In the genomic region with DNA sequence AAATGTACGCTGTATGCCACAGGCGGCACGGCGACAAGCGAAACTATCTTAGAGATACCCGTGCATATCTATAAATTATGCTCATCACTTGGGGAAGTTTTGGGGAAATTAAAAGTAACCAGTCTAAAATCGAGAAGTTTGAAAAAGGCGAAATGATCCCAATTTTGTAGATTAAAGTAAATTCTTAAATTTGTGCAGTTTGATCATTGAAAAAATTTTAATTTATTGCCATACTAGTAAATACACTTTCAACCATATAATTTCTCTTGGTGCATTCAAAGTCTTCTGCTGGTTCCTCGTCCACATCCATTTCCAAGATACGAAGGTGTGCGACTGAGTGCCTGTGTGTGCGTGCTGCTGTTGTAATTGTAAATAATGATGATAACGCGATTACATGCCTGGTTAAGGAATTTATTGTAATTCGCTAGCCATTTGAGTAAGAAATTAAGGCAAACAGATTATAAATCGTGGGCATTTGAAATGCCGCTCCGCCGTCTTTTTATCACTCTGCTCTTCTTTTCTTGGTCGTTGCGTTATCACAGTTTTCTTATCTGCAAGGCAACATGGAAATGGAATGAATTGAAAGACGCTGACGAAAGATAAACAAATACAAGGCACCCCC, we compare ENCODE assay signal across 2 fruit fly cellular contexts.
TF ChIP-seq lines count a peak whose summit lies in the region.

No protein-coding gene starts in this region.

TF ChIP-seq in whole organism, embryonic, 481 proteins besides CTCF, POLR2A, EP300 and RAD21 (continued from another document and continues in another):
- TF ChIP-seq Atf-2 (GFP tag; optimal IDR thresholded peaks at IDR 0.05; lab: Kevin White, UChicago) (peak; percentile 81), CG11456 (GFP tag; IDR thresholded peaks at IDR 0.05; lab: Robert Waterston, UW) (peak; percentile 67), gt (GFP tag; IDR thresholded peaks at IDR 0.05; lab: Robert Waterston, UW) (peak; percentile 51; the same call in 1 of the 2 replicates), Optix (GFP tag; IDR thresholded peaks at IDR 0.05; lab: Robert Waterston, UW) (0 out of 3 replicates have a peak, but pooled peaks have one; percentile 48), Hr39 (optimal IDR thresholded peaks at IDR 0.05; lab: Kevin White, UChicago) (no peak), zen2 (GFP tag; IDR thresholded peaks at IDR 0.05; lab: Robert Waterston, UW; ENCODE audit: partially characterized antibody) (no peak), NC2β (GFP tag; optimal IDR thresholded peaks at IDR 0.05; lab: Kevin White, UChicago) (peak; percentile 87), CG2202 (tag; optimal IDR thresholded peaks at IDR 0.05; lab: Kevin White, UChicago) (peak; percentile 77), E2f2 (GFP tag; IDR thresholded peaks at IDR 0.05; lab: Robert Waterston, UW) (peak; percentile 72), lab (GFP tag; optimal IDR thresholded peaks at IDR 0.05; lab: Kevin White, UChicago) (peak; percentile 87), CG15073 (GFP tag; optimal IDR thresholded peaks at IDR 0.05; lab: Kevin White, UChicago) (no peak), abd-A (tag; optimal IDR thresholded peaks at IDR 0.05; lab: Kevin White, UChicago) (no peak), Sin3A (optimal IDR thresholded peaks at IDR 0.05; lab: Kevin White, UChicago) (no peak), unpg (GFP tag; optimal IDR thresholded peaks at IDR 0.05; lab: Kevin White, UChicago) (peak; percentile 93), dati (GFP tag; IDR thresholded peaks at IDR 0.05; lab: Robert Waterston, UW) (no peak), tio (GFP tag; optimal IDR thresholded peaks at IDR 0.05; lab: Kevin White, UChicago) (peak; percentile 78), CG14965 (GFP tag; optimal IDR thresholded peaks at IDR 0.05; lab: Kevin White, UChicago; ENCODE audit: borderline replicate concordance) (peak; percentile 45), mld (GFP tag; IDR thresholded peaks at IDR 0.05; lab: Robert Waterston, UW; ENCODE audit: partially characterized antibody) (no peak), tna (GFP tag; IDR thresholded peaks at IDR 0.05; lab: Robert Waterston, UW; ENCODE audit: partially characterized antibody) (no peak), H2.0 (GFP tag; IDR thresholded peaks at IDR 0.05; lab: Robert Waterston, UW) (peak; percentile 85), Camta (GFP tag; optimal IDR thresholded peaks at IDR 0.05; lab: Kevin White, UChicago) (peak; percentile 91), bowl (GFP tag; IDR thresholded peaks at IDR 0.05; lab: Robert Waterston, UW) (peak; percentile 77), CG6765 (GFP tag; optimal IDR thresholded peaks at IDR 0.05; lab: Kevin White, UChicago) (no peak), jing (GFP tag; optimal IDR thresholded peaks at IDR 0.05; lab: Kevin White, UChicago) (peak; percentile 79), sens-2 (GFP tag; IDR thresholded peaks at IDR 0.05; lab: Robert Waterston, UW) (peak; percentile 81), CG16813 (GFP tag; IDR thresholded peaks at IDR 0.05; lab: Robert Waterston, UW; ENCODE audit: partially characterized antibody) (no peak), ac (GFP tag; optimal IDR thresholded peaks at IDR 0.05; lab: Kevin White, UChicago) (peak; percentile 22), CG10267 (tag; optimal IDR thresholded peaks at IDR 0.05; lab: Kevin White, UChicago) (peak; percentile 79), Elba2 (GFP tag; optimal IDR thresholded peaks at IDR 0.05; lab: Kevin White, UChicago) (no peak), CG2199 (GFP tag; IDR thresholded peaks at IDR 0.05; lab: Robert Waterston, UW) (peak; percentile 67; the same call in 2 of the 3 replicates), CG2712 (tag; optimal IDR thresholded peaks at IDR 0.05; lab: Kevin White, UChicago) (peak; percentile 92), CG3163 (GFP tag; optimal IDR thresholded peaks at IDR 0.05; lab: Kevin White, UChicago) (peak; percentile 69), jumu (GFP tag; optimal IDR thresholded peaks at IDR 0.05; lab: Kevin White, UChicago) (peak; percentile 85), Bteb2 (GFP tag; optimal IDR thresholded peaks at IDR 0.05; lab: Kevin White, UChicago) (peak; percentile 86), CG10431 (GFP tag; optimal IDR thresholded peaks at IDR 0.05; lab: Kevin White, UChicago) (no peak), CG9437 (GFP tag; optimal IDR thresholded peaks at IDR 0.05; lab: Kevin White, UChicago) (peak; percentile 83), CG10959 (GFP tag; IDR thresholded peaks at IDR 0.05; lab: Robert Waterston, UW) (peak; percentile 77), toy (GFP tag; IDR thresholded peaks at IDR 0.05; lab: Robert Waterston, UW) (no peak), ken (GFP tag; IDR thresholded peaks at IDR 0.05; lab: Robert Waterston, UW) (peak; percentile 81), fu2 (GFP tag; optimal IDR thresholded peaks at IDR 0.05; lab: Kevin White, UChicago) (peak; percentile 56), CG17359 (tag; optimal IDR thresholded peaks at IDR 0.05; lab: Kevin White, UChicago) (peak; percentile 94), pros (GFP tag; optimal IDR thresholded peaks at IDR 0.05; lab: Kevin White, UChicago) (peak; percentile 75), Hand (GFP tag; optimal IDR thresholded peaks at IDR 0.05; lab: Kevin White, UChicago) (no peak), zen (tag; optimal IDR thresholded peaks at IDR 0.05; lab: Kevin White, UChicago) (peak; percentile 82), Kr (GFP tag; optimal IDR thresholded peaks at IDR 0.05; lab: Kevin White, UChicago) (no peak), CG17829 (tag; optimal IDR thresholded peaks at IDR 0.05; lab: Kevin White, UChicago) (peak; percentile 91), vnd (GFP tag; IDR thresholded peaks at IDR 0.05; lab: Robert Waterston, UW; ENCODE audit: partially characterized antibody) (no peak), CG12299 (tag; optimal IDR thresholded peaks at IDR 0.05; lab: Kevin White, UChicago) (peak; percentile 56), crc (GFP tag; optimal IDR thresholded peaks at IDR 0.05; lab: Kevin White, UChicago) (peak; percentile 69), B-H1 (GFP tag; IDR thresholded peaks at IDR 0.05; lab: Robert Waterston, UW) (peak; percentile 90), CG15269 (tag; optimal IDR thresholded peaks at IDR 0.05; lab: Kevin White, UChicago) (peak; percentile 89), ara (GFP tag; IDR thresholded peaks at IDR 0.05; lab: Robert Waterston, UW) (peak; percentile 80), Neu2 (GFP tag; optimal IDR thresholded peaks at IDR 0.05; lab: Kevin White, UChicago; ENCODE audit: borderline replicate concordance) (no peak), CG14667 (GFP tag; IDR thresholded peaks at IDR 0.05; lab: Robert Waterston, UW) (peak; percentile 69), ATbp (GFP tag; optimal IDR thresholded peaks at IDR 0.05; lab: Kevin White, UChicago) (peak; percentile 86), gcm2 (GFP tag; optimal IDR thresholded peaks at IDR 0.05; lab: Kevin White, UChicago) (peak; percentile 50), pfk (GFP tag; optimal IDR thresholded peaks at IDR 0.05; lab: Kevin White, UChicago) (no peak), run (tag; optimal IDR thresholded peaks at IDR 0.05; lab: Kevin White, UChicago) (peak; percentile 81), E2f1 (GFP tag; IDR thresholded peaks at IDR 0.05; lab: Robert Waterston, UW) (peak; percentile 84), CG6683 (GFP tag; optimal IDR thresholded peaks at IDR 0.05; lab: Kevin White, UChicago) (peak; percentile 52), CG1602 (GFP tag; optimal IDR thresholded peaks at IDR 0.05; lab: Kevin White, UChicago) (peak; percentile 88)

TF ChIP-seq in whole organism, prepupa, 60 proteins besides CTCF, POLR2A, EP300 and RAD21 (continued from another document):
- TF ChIP-seq CG32006 (GFP tag; optimal IDR thresholded peaks at IDR 0.05; lab: Kevin White, UChicago) (peak; percentile 85), Eip93F (GFP tag; optimal IDR thresholded peaks at IDR 0.05; lab: Kevin White, UChicago) (no peak), fkh (GFP tag; optimal IDR thresholded peaks at IDR 0.05; lab: Kevin White, UChicago) (peak; percentile 31), achi (GFP tag; optimal IDR thresholded peaks at IDR 0.05; lab: Kevin White, UChicago) (peak; percentile 76), OdsH (GFP tag; optimal IDR thresholded peaks at IDR 0.05; lab: Kevin White, UChicago) (peak; percentile 75), CG6792 (GFP tag; optimal IDR thresholded peaks at IDR 0.05; lab: Kevin White, UChicago) (peak; percentile 52), Blimp-1 (GFP tag; optimal IDR thresholded peaks at IDR 0.05; lab: Kevin White, UChicago) (no peak), Eip78C (GFP tag; lab: Kevin White, UChicago) (peak; percentile 91), Hr39 (GFP tag; optimal IDR thresholded peaks at IDR 0.05; lab: Kevin White, UChicago) (peak; percentile 28), dsx (GFP tag; optimal IDR thresholded peaks at IDR 0.05; lab: Kevin White, UChicago; ENCODE audit: poor library complexity, severe bottlenecking) (peak; percentile 38), vri (GFP tag; optimal IDR thresholded peaks at IDR 0.05; lab: Kevin White, UChicago) (no peak), Sox14 (GFP tag; optimal IDR thresholded peaks at IDR 0.05; lab: Kevin White, UChicago) (peak; percentile 71), Met (GFP tag; optimal IDR thresholded peaks at IDR 0.05; lab: Kevin White, UChicago) (peak; percentile 54), CG9139 (GFP tag; optimal IDR thresholded peaks at IDR 0.05; lab: Kevin White, UChicago) (peak; percentile 21), CG1621 (tag; optimal IDR thresholded peaks at IDR 0.05; lab: Kevin White, UChicago) (peak; percentile 39), fd85E (GFP tag; optimal IDR thresholded peaks at IDR 0.05; lab: Kevin White, UChicago) (no peak), CG8632 (GFP tag; optimal IDR thresholded peaks at IDR 0.05; lab: Kevin White, UChicago) (peak; percentile 54), CG15336 (GFP tag; IDR thresholded peaks at IDR 0.05; lab: Robert Waterston, UW) (peak; percentile 87), CG8319 (GFP tag; optimal IDR thresholded peaks at IDR 0.05; lab: Kevin White, UChicago) (no peak), Hr4 (GFP tag; optimal IDR thresholded peaks at IDR 0.05; lab: Kevin White, UChicago) (peak; percentile 78), acj6 (GFP tag; optimal IDR thresholded peaks at IDR 0.05; lab: Kevin White, UChicago) (peak; percentile 76), CG6808 (GFP tag; optimal IDR thresholded peaks at IDR 0.05; lab: Kevin White, UChicago) (peak; percentile 47), Smox (GFP tag; optimal IDR thresholded peaks at IDR 0.05; lab: Kevin White, UChicago) (peak; percentile 29), Ets21C (GFP tag; optimal IDR thresholded peaks at IDR 0.05; lab: Kevin White, UChicago) (no peak), CG3032 (tag; optimal IDR thresholded peaks at IDR 0.05; lab: Kevin White, UChicago) (peak; percentile 50), CG34406 (GFP tag; optimal IDR thresholded peaks at IDR 0.05; lab: Kevin White, UChicago) (peak; percentile 54), spab (GFP tag; optimal IDR thresholded peaks at IDR 0.05; lab: Kevin White, UChicago) (peak; percentile 49), CG10669 (GFP tag; optimal IDR thresholded peaks at IDR 0.05; lab: Kevin White, UChicago) (peak; percentile 55), CG7368 (GFP tag; optimal IDR thresholded peaks at IDR 0.05; lab: Kevin White, UChicago) (no peak), dac (GFP tag; optimal IDR thresholded peaks at IDR 0.05; lab: Kevin White, UChicago) (peak; percentile 61), CG11762 (GFP tag; optimal IDR thresholded peaks at IDR 0.05; lab: Kevin White, UChicago; ENCODE audit: insufficient read depth) (peak; percentile 64), CG31627 (GFP tag; optimal IDR thresholded peaks at IDR 0.05; lab: Kevin White, UChicago) (peak; percentile 22), CG11294 (GFP tag; IDR thresholded peaks at IDR 0.05; lab: Robert Waterston, UW) (peak; percentile 35; the same call in 1 of the 2 replicates), Sox102F (GFP tag; optimal IDR thresholded peaks at IDR 0.05; lab: Kevin White, UChicago) (peak; percentile 26), fd59A (GFP tag; optimal IDR thresholded peaks at IDR 0.05; lab: Kevin White, UChicago) (peak; percentile 35), Ets96B (tag; optimal IDR thresholded peaks at IDR 0.05; lab: Kevin White, UChicago) (peak; percentile 67), eg (GFP tag; IDR thresholded peaks at IDR 0.05; lab: Robert Waterston, UW) (peak; percentile 84), lz (GFP tag; optimal IDR thresholded peaks at IDR 0.05; lab: Kevin White, UChicago) (peak; percentile 23), CG6276 (GFP tag; optimal IDR thresholded peaks at IDR 0.05; lab: Kevin White, UChicago) (peak; percentile 58)
